Worm (Caenorhabditis elegans) whole organism, L4 larva: ENCODE measurements around the gene F01G10.5.
A peak's percentile ranks its signal among the peaks of the same experiment; 100 is the strongest.

Experiments used
- D1046.2 ChIP-seq: fragments of 200-800 bp; sonication (Bioruptor generic); IDR thresholded peaks from 2 replicates; pipeline ENCODE4 v1.3.6; 2022; ENCODE audit warnings: missing genetic modification characterization, missing compliant biosample characterization
- F26F4.8 ChIP-seq: fragments of 200-800 bp; sonication (Bioruptor generic); conservative IDR thresholded peaks from 2 replicates; pipeline ENCODE4 v1.3.6; 2022; ENCODE audit warnings: missing genetic modification characterization, missing compliant biosample characterization
- F37D6.2 ChIP-seq: sonication (generic microtip); optimal IDR thresholded peaks from 2 replicates; lab custom pipeline; 2016; ENCODE audit warnings: mild to moderate bottlenecking, missing genetic modification characterization, missing compliant biosample characterization
- F44E2.7 ChIP-seq: fragments of 200-800 bp; sonication (Bioruptor generic); IDR thresholded peaks from 2 replicates; pipeline ENCODE4 v2.1.2; 2022; ENCODE audit warnings: missing genetic modification characterization, missing compliant biosample characterization
- T26A8.4 ChIP-seq: fragments of 200-800 bp; sonication (Bioruptor generic); IDR thresholded peaks from 2 replicates; pipeline ENCODE4 v1.3.6; 2022; ENCODE audit warnings: missing genetic modification characterization, missing compliant biosample characterization
- Y75B8A.6 ChIP-seq: fragments of 200-800 bp; sonication (Bioruptor generic); IDR thresholded peaks from 2 replicates; pipeline ENCODE4 v1.3.6; 2022; ENCODE audit warnings: missing genetic modification reagents, missing genetic modification characterization, missing compliant biosample characterization
- ZK546.5 ChIP-seq, 2 experiments: sonication (generic microtip); optimal IDR thresholded peaks; 2 replicates each; lab custom pipeline; 2017; ENCODE audit warnings: missing biosample characterization in 2 of 2, missing genetic modification characterization in 2 of 2
- aha-1 ChIP-seq: fragments of 150-350 bp; peaks from one replicate; lab custom pipeline; 2014; ENCODE audit warnings: missing biosample characterization, missing genetic modification characterization
- ama-1 ChIP-seq: fragments of 150-350 bp; optimal IDR thresholded peaks from 2 replicates; lab custom pipeline; 2014; ENCODE audit warnings: inconsistent platforms, mixed read lengths
- arid-1 ChIP-seq: fragments of 200-800 bp; sonication (Bioruptor generic); conservative IDR thresholded peaks from 2 replicates; pipeline ENCODE4 v1.3.6; 2022; ENCODE audit warnings: missing genetic modification reagents, missing genetic modification characterization, missing compliant biosample characterization
- attf-4 ChIP-seq: sonication (generic microtip); optimal IDR thresholded peaks from 3 replicates; lab custom pipeline; 2017; ENCODE audit warnings: missing biosample characterization, missing genetic modification characterization
- ceh-62 ChIP-seq: sonication (generic microtip); optimal IDR thresholded peaks from 2 replicates; lab custom pipeline; 2017; ENCODE audit warnings: missing biosample characterization, missing genetic modification characterization
- cey-2 ChIP-seq: sonication (generic microtip); optimal IDR thresholded peaks from 3 replicates; lab custom pipeline; 2017; ENCODE audit warnings: missing genetic modification characterization, mild to moderate bottlenecking, missing compliant biosample characterization, antibody characterized with exemption, borderline replicate concordance; ENCODE audit not compliant: insufficient read depth
- ctbp-1 ChIP-seq: fragments of 200-800 bp; sonication (Bioruptor generic); IDR thresholded peaks from 2 replicates; pipeline ENCODE4 v1.3.6; 2022; ENCODE audit warnings: missing genetic modification reagents, missing genetic modification characterization, missing compliant biosample characterization
- daf-12 ChIP-seq: fragments of 150-350 bp; optimal IDR thresholded peaks from 2 replicates; lab custom pipeline; 2014; ENCODE audit warnings: missing biosample characterization, missing genetic modification reagents, missing genetic modification characterization
- dmd-9 ChIP-seq: fragments of 200-800 bp; sonication (Bioruptor generic); IDR thresholded peaks from 2 replicates; pipeline ENCODE4 v1.3.6; 2022; ENCODE audit warnings: missing genetic modification reagents, missing genetic modification characterization, missing compliant biosample characterization
- duxl-1 ChIP-seq: sonication (generic microtip); optimal IDR thresholded peaks from 2 replicates; lab custom pipeline; 2016; ENCODE audit warnings: mild to moderate bottlenecking, missing genetic modification characterization, moderate library complexity, missing compliant biosample characterization; ENCODE audit not compliant: poor library complexity
- fkh-10 ChIP-seq: fragments of 150-350 bp; optimal IDR thresholded peaks from 2 replicates; lab custom pipeline; 2014; ENCODE audit warnings: missing biosample characterization, missing genetic modification reagents, missing genetic modification characterization
- hlh-30 ChIP-seq: sonication (generic microtip); optimal IDR thresholded peaks from 2 replicates; lab custom pipeline; 2017; ENCODE audit warnings: antibody characterized with exemption, mild to moderate bottlenecking, missing genetic modification characterization, missing compliant biosample characterization; ENCODE audit not compliant: insufficient read depth
- hmg-1.1 ChIP-seq: fragments of 200-800 bp; sonication (Bioruptor generic); IDR thresholded peaks from 2 replicates; pipeline ENCODE4 v1.3.6; 2022; ENCODE audit warnings: missing genetic modification reagents, missing genetic modification characterization, missing compliant biosample characterization
- lin-1 ChIP-seq: fragments of 200-800 bp; sonication (Bioruptor generic); IDR thresholded peaks from 2 replicates; pipeline ENCODE4 v1.3.6; 2022; ENCODE audit warnings: missing genetic modification reagents, missing genetic modification characterization, missing compliant biosample characterization
- lin-13 ChIP-seq: fragments of 150-350 bp; optimal IDR thresholded peaks from 2 replicates; lab custom pipeline; 2014; ENCODE audit warnings: missing biosample characterization, missing genetic modification reagents, missing genetic modification characterization
- lir-3 ChIP-seq: sonication (generic microtip); optimal IDR thresholded peaks from 2 replicates; lab custom pipeline; 2016; ENCODE audit warnings: mild to moderate bottlenecking, missing genetic modification characterization, missing compliant biosample characterization
- lsy-2 ChIP-seq, 2 experiments: fragments of 150-350 bp in 1 of 2; sonication (generic microtip) in 1 of 2; optimal IDR thresholded peaks; 2 replicates each; lab custom pipeline; 2014 to 2017; ENCODE audit warnings: missing biosample characterization in 2 of 2, missing genetic modification characterization in 2 of 2
- mxl-3 ChIP-seq: fragments of 200-800 bp; sonication (Bioruptor generic); optimal IDR thresholded peaks from 2 replicates; lab custom pipeline; 2018; ENCODE audit warnings: mild to moderate bottlenecking, missing genetic modification characterization, missing compliant biosample characterization
- nhr-111 ChIP-seq: fragments of 200-800 bp; sonication (Bioruptor generic); optimal IDR thresholded peaks from 2 replicates; lab custom pipeline; 2018; ENCODE audit warnings: mild to moderate bottlenecking, missing genetic modification characterization, missing compliant biosample characterization
- nhr-25 ChIP-seq: sonication (generic microtip); optimal IDR thresholded peaks from 2 replicates; lab custom pipeline; 2017; ENCODE audit warnings: missing genetic modification characterization, mild to moderate bottlenecking, missing compliant biosample characterization, antibody characterized with exemption, moderate library complexity, borderline replicate concordance; ENCODE audit not compliant: insufficient read depth
- nhr-41 ChIP-seq: fragments of 200-800 bp; sonication (Bioruptor generic); IDR thresholded peaks from 2 replicates; pipeline ENCODE4 v1.3.6; 2022; ENCODE audit warnings: missing genetic modification reagents, missing genetic modification characterization, missing compliant biosample characterization
- nhr-48 ChIP-seq: sonication (generic microtip); optimal IDR thresholded peaks from 2 replicates; lab custom pipeline; 2016; ENCODE audit warnings: mild to moderate bottlenecking, missing genetic modification characterization, missing compliant biosample characterization
- nhr-6 ChIP-seq: fragments of 150-350 bp; optimal IDR thresholded peaks from 2 replicates; lab custom pipeline; 2014; ENCODE audit warnings: missing biosample characterization, missing genetic modification characterization
- pqm-1 ChIP-seq: sonication (generic microtip); optimal IDR thresholded peaks from 2 replicates; lab custom pipeline; 2017; ENCODE audit warnings: missing biosample characterization, missing genetic modification characterization
- sdz-12 ChIP-seq: fragments of 200-800 bp; sonication (Bioruptor generic); optimal IDR thresholded peaks from 2 replicates; lab custom pipeline; 2018; ENCODE audit warnings: mild to moderate bottlenecking, missing genetic modification characterization, missing compliant biosample characterization
- skn-1 ChIP-seq: fragments of 150-350 bp; optimal IDR thresholded peaks from 2 replicates; lab custom pipeline; 2014; ENCODE audit warnings: missing biosample characterization, missing genetic modification characterization
- snpc-1.2 ChIP-seq: fragments of 200-800 bp; sonication (Bioruptor generic); IDR thresholded peaks from 2 replicates; pipeline ENCODE4 v1.3.6; 2022; ENCODE audit warnings: missing genetic modification reagents, missing genetic modification characterization, missing compliant biosample characterization
- snpc-4 ChIP-seq: fragments of 150-350 bp; optimal IDR thresholded peaks from 2 replicates; lab custom pipeline; 2014; ENCODE audit warnings: missing biosample characterization, missing genetic modification characterization
- spr-3 ChIP-seq: fragments of 200-800 bp; sonication (Bioruptor generic); optimal IDR thresholded peaks from 2 replicates; lab custom pipeline; 2018; ENCODE audit warnings: mild to moderate bottlenecking, missing genetic modification characterization, missing compliant biosample characterization
- tra-1 ChIP-seq: fragments of 200-800 bp; sonication (Bioruptor generic); IDR thresholded peaks from 2 replicates; pipeline ENCODE4 v1.3.6; 2022; ENCODE audit warnings: missing genetic modification reagents, missing genetic modification characterization, missing compliant biosample characterization
- unc-39 ChIP-seq: sonication (generic microtip); optimal IDR thresholded peaks from 2 replicates; lab custom pipeline; 2017; ENCODE audit warnings: missing biosample characterization, missing genetic modification characterization
- unc-62 ChIP-seq, 3 experiments: fragments of 150-350 bp in 1 of 3; sonication (generic microtip); optimal IDR thresholded peaks in 2 of 3; peaks in 1 of 3; 1 replicate in 1 of 3; 2 replicates in 2 of 3; lab custom pipeline; 2014 to 2017; ENCODE audit warnings: missing biosample characterization in 3 of 3, missing genetic modification characterization in 3 of 3, missing genetic modification reagents in 3 of 3, missing genotype in 1 of 3
- zag-1 ChIP-seq: fragments of 150-350 bp; optimal IDR thresholded peaks from 2 replicates; lab custom pipeline; 2014; ENCODE audit warnings: missing biosample characterization, missing genetic modification characterization
- zfp-2 ChIP-seq: sonication (generic microtip); optimal IDR thresholded peaks from 2 replicates; lab custom pipeline; 2016; ENCODE audit warnings: mild to moderate bottlenecking, missing genetic modification characterization, missing compliant biosample characterization
- zip-11 ChIP-seq: fragments of 200-800 bp; sonication (Bioruptor generic); IDR thresholded peaks from 2 replicates; pipeline ENCODE4 v1.3.6; 2022; ENCODE audit warnings: missing genetic modification characterization, missing compliant biosample characterization

The F01G10.5 gene

ce11 chrIV:10194345-10194744 lies 36.5 kb downstream of the F01G10.5 start, which contains the start of gene ptrg-1:
Gene ptrg-1 (minus strand): TSS chrIV:10194445.
- TF ChIP-seq nhr-41 (GFP tag; lab: Robert Waterston, UW) (no peak), aha-1 (tag; lab: Kevin White, UChicago) (peak; percentile 3)

ce11 chrIV:10191498-10191897 lies 39.4 kb downstream of the F01G10.5 start:
- TF ChIP-seq D1046.2 (GFP tag; lab: Robert Waterston, UW) = no peak
- peak in 1 of 2 experiments; percentile 88 for TF ChIP-seq unc-62 (GFP tag; optimal IDR thresholded peaks at IDR 0.05 in 1 of 2; lab: Kevin White, UChicago)
- TF ChIP-seq unc-62 (tag; optimal IDR thresholded peaks at IDR 0.05; lab: Kevin White, UChicago) = no peak
- no peak for TF ChIP-seq ctbp-1 (GFP tag; lab: Robert Waterston, UW)
- TF ChIP-seq nhr-48 (tag; lab: Kevin White, UChicago) = no peak
- TF ChIP-seq fkh-10 (GFP tag; lab: Kevin White, UChicago) = peak; percentile 55

ce11 chrIV:10190586-10190985 lies 40.3 kb downstream of the F01G10.5 start:
- TF ChIP-seq pqm-1 (tag; lab: Kevin White, UChicago) (no peak), aha-1 (tag; lab: Kevin White, UChicago) (no peak), hmg-1.1 (GFP tag; lab: Robert Waterston, UW) (no peak), sdz-12 (no peak), cey-2 (no peak), snpc-4 (no peak), zip-11 (GFP tag; lab: Robert Waterston, UW) (no peak), F26F4.8 (GFP tag; lab: Robert Waterston, UW) (no peak), attf-4 (no peak), lin-13 (GFP tag; lab: Kevin White, UChicago) (no peak), zfp-2 (no peak), lin-1 (GFP tag; lab: Robert Waterston, UW) (no peak), snpc-1.2 (no peak), lir-3 (tag; lab: Kevin White, UChicago) (no peak), F37D6.2 (tag; lab: Kevin White, UChicago) (no peak)

- TF ChIP-seq spr-3 (GFP tag; lab: Kevin White, UChicago) = no peak
- TF ChIP-seq fkh-10 (GFP tag; lab: Kevin White, UChicago) = peak; percentile 44
- TF ChIP-seq, all 104 proteins: peak for 1
These were observed 42.4 kb downstream of the F01G10.5 start for ce11 chrIV:10188505-10188904.

- TF ChIP-seq mxl-3 (GFP tag; lab: Kevin White, UChicago) = no peak
- TF ChIP-seq zfp-2 = no peak
- TF ChIP-seq lin-1 (GFP tag; lab: Robert Waterston, UW) = no peak
- TF ChIP-seq skn-1 (tag; lab: Kevin White, UChicago) = no peak
- no peak for TF ChIP-seq nhr-6
- no peak for TF ChIP-seq F26F4.8 (GFP tag; lab: Robert Waterston, UW)
- no peak for TF ChIP-seq arid-1 (GFP tag; lab: Robert Waterston, UW)
- no peak for TF ChIP-seq lir-3 (tag; lab: Kevin White, UChicago)
- peak; percentile 51 for TF ChIP-seq hlh-30 (tag; lab: Kevin White, UChicago)
- no peak for TF ChIP-seq T26A8.4 (GFP tag; lab: Robert Waterston, UW)
- no peak for TF ChIP-seq ceh-62 (tag; lab: Kevin White, UChicago)
- no peak for TF ChIP-seq unc-39 (tag; lab: Kevin White, UChicago)
- peak; percentile 16 for TF ChIP-seq fkh-10 (GFP tag; lab: Kevin White, UChicago)
- TF ChIP-seq zag-1 = no peak
- TF ChIP-seq nhr-111 = no peak
- TF ChIP-seq F44E2.7 (GFP tag; lab: Robert Waterston, UW) = no peak
- TF ChIP-seq hmg-1.1 (GFP tag; lab: Robert Waterston, UW) = peak; percentile 33; the same call in 1 of the 2 replicates
- peak in 1 of 2 experiments; percentile 25 for TF ChIP-seq lsy-2 (tag; optimal IDR thresholded peaks at IDR 0.05; lab: Kevin White, UChicago)
- no peak for TF ChIP-seq duxl-1
- no peak for TF ChIP-seq snpc-1.2
- peak; percentile 66 for TF ChIP-seq ama-1
- TF ChIP-seq aha-1 (tag; lab: Kevin White, UChicago) = peak; percentile 66
- TF ChIP-seq tra-1 = no peak
- TF ChIP-seq dmd-9 = no peak
- TF ChIP-seq nhr-25 (tag; lab: Kevin White, UChicago) = no peak
- no peak for TF ChIP-seq Y75B8A.6 (GFP tag; lab: Robert Waterston, UW)
- TF ChIP-seq daf-12 = no peak
- no peak for TF ChIP-seq ZK546.5 (tag; optimal IDR thresholded peaks at IDR 0.05; lab: Kevin White, UChicago)
- no peak for TF ChIP-seq lin-13 (GFP tag; lab: Kevin White, UChicago)
These were observed 50.6 kb downstream of the F01G10.5 start, which contains the start of gene gta-1 for ce11 chrIV:10180133-10180749. Gene gta-1 (plus strand): TSS chrIV:10180660.
